Fruit fly (Drosophila melanogaster): ENCODE results near the gene CG5506.

dm6 chr3L:17913966-17914540, 29.9 kb upstream of the CG5506 start:
- no peak for TF ChIP-seq CG8301 (tag; optimal IDR thresholded peaks at IDR 0.05)
- TF ChIP-seq CG10348 (GFP tag; IDR thresholded peaks at IDR 0.05), result no peak
